Worm (Caenorhabditis elegans) whole organism, midembryonic: ENCODE results near the gene F20A1.8.

ENCODE experiments used
- cog-1 ChIP-seq: sonication (generic microtip); optimal IDR thresholded peaks from 2 replicates; lab custom pipeline; 2016; ENCODE audit warnings: missing genetic modification characterization, missing compliant biosample characterization
- flt-1 ChIP-seq: fragments of 200-800 bp; sonication (Bioruptor generic); IDR thresholded peaks from 2 replicates; pipeline ENCODE4 v1.3.6; 2022; ENCODE audit warnings: missing genetic modification characterization, missing compliant biosample characterization
- klf-2 ChIP-seq: fragments of 200-800 bp; sonication (Bioruptor generic); conservative IDR thresholded peaks from 2 replicates; pipeline ENCODE4 v1.3.6; 2022; ENCODE audit warnings: missing genetic modification reagents, missing genetic modification characterization, missing compliant biosample characterization
- med-1 ChIP-seq: sonication (generic microtip); optimal IDR thresholded peaks from 2 replicates; lab custom pipeline; 2017; ENCODE audit warnings: missing genetic modification characterization, mild to moderate bottlenecking, missing compliant biosample characterization, antibody characterized with exemption, missing genetic modification reagents; ENCODE audit not compliant: insufficient read depth
- ztf-23 ChIP-seq: fragments of 200-800 bp; sonication (Bioruptor generic); IDR thresholded peaks from 2 replicates; pipeline ENCODE4 v1.3.6; 2022; ENCODE audit warnings: missing genetic modification reagents, missing genetic modification characterization, missing compliant biosample characterization
- ztf-29 ChIP-seq: fragments of 200-800 bp; sonication (Bioruptor generic); IDR thresholded peaks from 2 replicates; pipeline ENCODE4 v1.3.6; 2022; ENCODE audit warnings: missing genetic modification reagents, missing genetic modification characterization, missing compliant biosample characterization

ce11 chrV:7050153-7050552 lies 2.7 kb upstream of the F20A1.8 start:
- TF ChIP-seq flt-1 (GFP tag; lab: Robert Waterston, UW) (no peak), med-1 (GFP tag; lab: Kevin White, UChicago) (no peak), ztf-23 (GFP tag; lab: Robert Waterston, UW) (no peak), ztf-29 (GFP tag; lab: Robert Waterston, UW) (no peak), cog-1 (tag; lab: Kevin White, UChicago) (no peak), klf-2 (GFP tag; lab: Robert Waterston, UW) (no peak)
